Fruit fly (Drosophila melanogaster) whole organism, embryonic: ENCODE results near the gene CG14000.

Experiments used
- Ada2b ChIP-seq: fragments of 200-800 bp; sonication (Bioruptor generic); IDR thresholded peaks from 2 replicates; pipeline ENCODE4 v1.3.6; 2022; ENCODE audit warnings: missing biosample characterization, missing genetic modification characterization
- Bteb2 ChIP-seq: fragments of 200-800 bp; sonication (Bioruptor generic); optimal IDR thresholded peaks from 2 replicates; lab custom pipeline; 2016; ENCODE audit warnings: missing biosample characterization, missing genetic modification characterization
- CG10147 ChIP-seq: fragments of 200-800 bp; sonication (Bioruptor generic); optimal IDR thresholded peaks from 2 replicates; lab custom pipeline; 2019; ENCODE audit warnings: missing biosample characterization, mild to moderate bottlenecking, missing genetic modification characterization, moderate library complexity
- CG13296 ChIP-seq: fragments of 200-800 bp; sonication (Bioruptor generic); optimal IDR thresholded peaks from 3 replicates; lab custom pipeline; 2018; ENCODE audit warnings: missing biosample characterization, mild to moderate bottlenecking, missing genetic modification characterization
- CG14014 ChIP-seq: fragments of 200-800 bp; sonication (Bioruptor generic); IDR thresholded peaks from 2 replicates; pipeline ENCODE4 v1.3.6; 2022; ENCODE audit warnings: missing biosample characterization, missing genetic modification characterization
- CG14965 ChIP-seq: fragments of 200-800 bp; sonication (Bioruptor generic); optimal IDR thresholded peaks from 2 replicates; lab custom pipeline; 2016; ENCODE audit warnings: missing biosample characterization, missing genetic modification characterization, borderline replicate concordance
- CG15011 ChIP-seq: fragments of 200-800 bp; sonication (Bioruptor generic); optimal IDR thresholded peaks from 3 replicates; lab custom pipeline; 2018; ENCODE audit warnings: missing biosample characterization, mild to moderate bottlenecking, missing genetic modification characterization
- CG1529 ChIP-seq: fragments of 200-800 bp; sonication (Bioruptor generic); optimal IDR thresholded peaks from 3 replicates; lab custom pipeline; 2018; ENCODE audit warnings: missing biosample characterization, missing genetic modification characterization
- CG17186 ChIP-seq: fragments of 200-800 bp; sonication (Bioruptor generic); optimal IDR thresholded peaks from 3 replicates; lab custom pipeline; 2017; ENCODE audit warnings: missing biosample characterization, missing genetic modification reagents, missing genetic modification characterization
- CG1792 ChIP-seq: fragments of 200-800 bp; sonication (Bioruptor generic); optimal IDR thresholded peaks from 2 replicates; lab custom pipeline; 2016; ENCODE audit warnings: missing biosample characterization, missing genetic modification characterization
- CG18011 ChIP-seq: fragments of 200-800 bp; sonication (Bioruptor generic); optimal IDR thresholded peaks from 2 replicates; lab custom pipeline; 2017; ENCODE audit warnings: missing biosample characterization, missing genetic modification characterization, mild to moderate bottlenecking, moderate library complexity, missing genotype
- CG18262 ChIP-seq: fragments of 200-800 bp; optimal IDR thresholded peaks from 3 replicates; lab custom pipeline; 2019; ENCODE audit warnings: missing biosample characterization, mild to moderate bottlenecking, missing genetic modification characterization, moderate library complexity
- CG2712 ChIP-seq: fragments of 200-800 bp; optimal IDR thresholded peaks from 3 replicates; lab custom pipeline; 2019; ENCODE audit warnings: missing biosample characterization, mild to moderate bottlenecking, missing genetic modification characterization, moderate library complexity
- CG32767 ChIP-seq: fragments of 200-800 bp; sonication (Bioruptor generic); IDR thresholded peaks from 2 replicates; pipeline ENCODE4 v1.3.6; 2022; ENCODE audit warnings: missing biosample characterization, missing genetic modification characterization
- CG32772 ChIP-seq: fragments of 200-800 bp; sonication (Bioruptor generic); IDR thresholded peaks from 2 replicates; pipeline ENCODE4 v1.3.6; 2022; ENCODE audit warnings: missing biosample characterization, missing genetic modification characterization
- CG34422 ChIP-seq: fragments of 200-800 bp; sonication (Bioruptor generic); IDR thresholded peaks from 3 replicates; pipeline ENCODE4 v1.3.6; 2022; ENCODE audit warnings: missing biosample characterization, missing genetic modification characterization
- CG6175 ChIP-seq: fragments of 200-800 bp; sonication (Bioruptor generic); IDR thresholded peaks from 3 replicates; pipeline ENCODE4 v1.3.6; 2022; ENCODE audit warnings: missing biosample characterization, missing genetic modification characterization
- CG9215 ChIP-seq: fragments of 200-800 bp; sonication (Bioruptor generic); IDR thresholded peaks from 2 replicates; pipeline ENCODE4 v1.3.6; 2022; ENCODE audit warnings: missing biosample characterization, missing genetic modification characterization
- Dbx ChIP-seq: fragments of 200-800 bp; sonication (Bioruptor generic); IDR thresholded peaks from 3 replicates; pipeline ENCODE4 v1.3.6; 2022; ENCODE audit warnings: missing biosample characterization, missing genetic modification characterization
- Dll ChIP-seq: fragments of 200-800 bp; sonication (Bioruptor generic); IDR thresholded peaks from 4 replicates; pipeline ENCODE4 v1.3.6; 2022; ENCODE audit warnings: missing biosample characterization, missing genetic modification characterization; ENCODE audit not compliant: partially characterized antibody
- Drgx ChIP-seq: fragments of 200-800 bp; sonication (Bioruptor generic); IDR thresholded peaks from 2 replicates; pipeline ENCODE4 v1.3.6; 2022; ENCODE audit warnings: missing biosample characterization, missing genetic modification characterization
- Ets65A ChIP-seq: fragments of 200-800 bp; sonication (Bioruptor generic); peaks from one replicate; lab custom pipeline; 2016; ENCODE audit warnings: missing biosample characterization, missing genetic modification characterization
- Gug ChIP-seq: fragments of 200-800 bp; sonication (Bioruptor generic); IDR thresholded peaks from 4 replicates; pipeline ENCODE4 v1.3.6; 2022; ENCODE audit warnings: missing biosample characterization, missing genetic modification characterization
- H15 ChIP-seq: fragments of 200-800 bp; sonication (Bioruptor generic); IDR thresholded peaks from 3 replicates; pipeline ENCODE4 v1.3.6; 2022; ENCODE audit warnings: missing biosample characterization, missing genetic modification characterization
- HLH54F ChIP-seq: fragments of 200-800 bp; sonication (Bioruptor generic); optimal IDR thresholded peaks from 3 replicates; lab custom pipeline; 2016; ENCODE audit warnings: missing biosample characterization, missing genetic modification characterization
- Hsf ChIP-seq: fragments of 200-800 bp; sonication (Bioruptor generic); optimal IDR thresholded peaks from 3 replicates; lab custom pipeline; 2016; ENCODE audit warnings: missing biosample characterization, missing genetic modification characterization
- Side ChIP-seq: fragments of 200-800 bp; sonication (Bioruptor generic); optimal IDR thresholded peaks from 2 replicates; lab custom pipeline; 2016; ENCODE audit warnings: missing biosample characterization, missing genetic modification characterization
- Spps ChIP-seq: fragments of 200-800 bp; sonication (Bioruptor generic); optimal IDR thresholded peaks from 2 replicates; lab custom pipeline; 2018; ENCODE audit warnings: missing biosample characterization, mild to moderate bottlenecking, missing genetic modification characterization
- YL-1 ChIP-seq: fragments of 200-800 bp; sonication (Bioruptor generic); optimal IDR thresholded peaks from 3 replicates; lab custom pipeline; 2017; ENCODE audit warnings: missing biosample characterization, mild to moderate bottlenecking, missing genetic modification characterization
- ac ChIP-seq: fragments of 200-800 bp; sonication (Bioruptor generic); optimal IDR thresholded peaks from 3 replicates; lab custom pipeline; 2017; ENCODE audit warnings: missing biosample characterization, mild to moderate bottlenecking, missing genetic modification characterization
- al ChIP-seq: fragments of 200-800 bp; sonication (Bioruptor generic); IDR thresholded peaks from 2 replicates; pipeline ENCODE4 v1.3.6; 2022; ENCODE audit warnings: missing biosample characterization, missing genetic modification characterization
- caup ChIP-seq: fragments of 200-800 bp; sonication (Bioruptor generic); optimal IDR thresholded peaks from 3 replicates; lab custom pipeline; 2017; ENCODE audit warnings: missing biosample characterization, mild to moderate bottlenecking, missing genetic modification characterization, moderate library complexity; ENCODE audit not compliant: severe bottlenecking
- ci ChIP-seq: fragments of 200-800 bp; sonication (Bioruptor generic); IDR thresholded peaks from 3 replicates; pipeline ENCODE4 v1.3.6; 2022; ENCODE audit warnings: missing biosample characterization, missing genetic modification characterization
- ems ChIP-seq: fragments of 200-800 bp; sonication (Bioruptor generic); optimal IDR thresholded peaks from 3 replicates; lab custom pipeline; 2016; ENCODE audit warnings: missing biosample characterization, missing genetic modification characterization
- gem ChIP-seq: fragments of 200-800 bp; sonication (Bioruptor generic); optimal IDR thresholded peaks from 2 replicates; lab custom pipeline; 2019; ENCODE audit warnings: missing biosample characterization, mild to moderate bottlenecking, missing genetic modification characterization, moderate library complexity
- grn ChIP-seq: fragments of 200-800 bp; sonication (Bioruptor generic); optimal IDR thresholded peaks from 3 replicates; lab custom pipeline; 2017; ENCODE audit warnings: missing biosample characterization, missing genetic modification characterization
- kah ChIP-seq: fragments of 200-800 bp; sonication (Bioruptor generic); optimal IDR thresholded peaks from 2 replicates; lab custom pipeline; 2018; ENCODE audit warnings: missing biosample characterization, mild to moderate bottlenecking, missing genetic modification characterization
- kay ChIP-seq: fragments of 200-800 bp; sonication (Bioruptor generic); optimal IDR thresholded peaks from 2 replicates; lab custom pipeline; 2016; ENCODE audit warnings: missing biosample characterization, missing genetic modification characterization
- lbe ChIP-seq: fragments of 200-800 bp; sonication (Bioruptor generic); optimal IDR thresholded peaks from 2 replicates; lab custom pipeline; 2016; ENCODE audit warnings: missing biosample characterization, mild to moderate bottlenecking, missing genetic modification characterization
- lola ChIP-seq, 3 experiments: fragments of >200 bp in 2 of 3; fragments of 200-800 bp in 1 of 3; sonication (Bioruptor generic) in 1 of 3; optimal IDR thresholded peaks; 2 replicates each; lab custom pipeline; 2017 to 2019; ENCODE audit warnings: missing biosample characterization in 3 of 3, missing genetic modification characterization in 3 of 3, mild to moderate bottlenecking in 1 of 3, moderate library complexity in 1 of 3
- mam ChIP-seq: fragments of 200-800 bp; sonication (Bioruptor generic); optimal IDR thresholded peaks from 3 replicates; lab custom pipeline; 2016; ENCODE audit warnings: missing biosample characterization, missing genetic modification characterization
- mld ChIP-seq: fragments of 200-800 bp; sonication (Bioruptor generic); IDR thresholded peaks from 3 replicates; pipeline ENCODE4 v1.3.6; 2022; ENCODE audit warnings: missing biosample characterization, missing genetic modification characterization; ENCODE audit not compliant: partially characterized antibody
- phol ChIP-seq: fragments of 200-800 bp; sonication (Bioruptor generic); optimal IDR thresholded peaks from 3 replicates; lab custom pipeline; 2018; ENCODE audit warnings: missing biosample characterization, mild to moderate bottlenecking, missing genetic modification characterization, moderate library complexity
- pzg ChIP-seq: fragments of 200-800 bp; sonication (Bioruptor generic); optimal IDR thresholded peaks from 3 replicates; lab custom pipeline; 2018; ENCODE audit warnings: missing biosample characterization, mild to moderate bottlenecking, missing genetic modification characterization, moderate library complexity
- ranshi ChIP-seq: fragments of 200-800 bp; sonication (Bioruptor generic); IDR thresholded peaks from 2 replicates; pipeline ENCODE4 v1.3.6; 2022; ENCODE audit warnings: missing biosample characterization, missing genetic modification characterization
- row ChIP-seq: fragments of 200-800 bp; sonication (Bioruptor generic); IDR thresholded peaks from 3 replicates; pipeline ENCODE4 v1.3.6; 2022; ENCODE audit warnings: missing biosample characterization, missing genetic modification characterization
- sima ChIP-seq: fragments of 200-800 bp; sonication (Bioruptor generic); optimal IDR thresholded peaks from 2 replicates; lab custom pipeline; 2016; ENCODE audit warnings: missing biosample characterization, missing genetic modification characterization
- sob ChIP-seq: fragments of 200-800 bp; sonication (Bioruptor generic); IDR thresholded peaks from 2 replicates; pipeline ENCODE4 v1.3.6; 2022; ENCODE audit warnings: missing biosample characterization, missing genetic modification characterization
- zen ChIP-seq: fragments of 200-800 bp; sonication (Bioruptor generic); optimal IDR thresholded peaks from 3 replicates; lab custom pipeline; 2018; ENCODE audit warnings: missing biosample characterization, mild to moderate bottlenecking, missing genetic modification characterization, moderate library complexity

CG14000 gene

dm6 chr2L:5884674-5885073 is 25.4 kb downstream of the CG14000 start, which contains the start of the genes Sfp26Ac and CG43185:
Gene Sfp26Ac, minus strand, starts transcription at chr2L:5884774.
Gene CG43185, plus strand, starts transcription at chr2L:5884888.
- no peak for TF ChIP-seq CG17186 (GFP tag; lab: Kevin White, UChicago)
- no peak for TF ChIP-seq ranshi (GFP tag; lab: Robert Waterston, UW)
- TF ChIP-seq CG32767 (GFP tag; lab: Robert Waterston, UW) = no peak
- TF ChIP-seq Gug (GFP tag; lab: Robert Waterston, UW) = no peak
- TF ChIP-seq CG15011 (GFP tag; lab: Kevin White, UChicago) = no peak
- no peak for TF ChIP-seq HLH54F (GFP tag; lab: Kevin White, UChicago)
- no peak for TF ChIP-seq CG6175 (GFP tag; lab: Robert Waterston, UW)
- TF ChIP-seq caup (GFP tag; lab: Kevin White, UChicago) = no peak
- TF ChIP-seq zen (tag; lab: Kevin White, UChicago) = no peak
- no peak for TF ChIP-seq Bteb2 (GFP tag; lab: Kevin White, UChicago)
- TF ChIP-seq sima (GFP tag; lab: Kevin White, UChicago) = no peak
- TF ChIP-seq, all 482 proteins: peak for 0

dm6 chr2L:5883441-5883840 is 26.6 kb downstream of the CG14000 start, which contains the start of gene CG44574:
Gene CG44574, plus strand, starts transcription at chr2L:5883741.
- TF ChIP-seq Bteb2 (GFP tag; lab: Kevin White, UChicago) (no peak), kay (GFP tag; lab: Kevin White, UChicago) (no peak), CG14014 (no peak), CG1529 (GFP tag; lab: Kevin White, UChicago) (no peak), CG18011 (no peak), Ada2b (GFP tag; lab: Robert Waterston, UW) (no peak), lola (GFP tag; optimal IDR thresholded peaks at IDR 0.05; lab: Kevin White, UChicago) (no peak), Spps (tag; lab: Kevin White, UChicago) (no peak), CG9215 (GFP tag; lab: Robert Waterston, UW) (no peak), sob (GFP tag; lab: Robert Waterston, UW) (no peak), YL-1 (GFP tag; lab: Kevin White, UChicago) (no peak), pzg (no peak), phol (tag; lab: Kevin White, UChicago) (no peak), CG1792 (GFP tag; lab: Kevin White, UChicago) (no peak)
- TF ChIP-seq, all 482 proteins: peak for 0

- TF ChIP-seq al (no peak), Dbx (no peak), CG13296 (GFP tag; lab: Kevin White, UChicago) (no peak), Drgx (peak; percentile 33; the same call in 1 of the 2 replicates), lbe (GFP tag; lab: Kevin White, UChicago) (no peak), CG34422 (no peak), mam (GFP tag; lab: Kevin White, UChicago) (no peak), Ets65A (GFP tag; lab: Kevin White, UChicago) (peak; percentile 40), row (GFP tag; lab: Robert Waterston, UW) (no peak), mld (no peak), gem (tag; lab: Kevin White, UChicago) (peak; percentile 10), ems (no peak), H15 (no peak), ci (GFP tag; lab: Robert Waterston, UW) (peak; percentile 3; the same call in 1 of the 3 replicates), CG10147 (no peak), CG18262 (tag; lab: Kevin White, UChicago) (no peak), CG17186 (GFP tag; lab: Kevin White, UChicago) (no peak), ac (no peak), Dll (no peak), Side (GFP tag; lab: Kevin White, UChicago) (no peak), CG14965 (GFP tag; lab: Kevin White, UChicago) (no peak), kah (GFP tag; lab: Kevin White, UChicago) (no peak), CG32772 (no peak), CG2712 (no peak), Hsf (GFP tag; lab: Kevin White, UChicago) (no peak), grn (GFP tag; lab: Kevin White, UChicago) (no peak)
These were observed 28.9 kb downstream of the CG14000 start for dm6 chr2L:5881181-5881580.
